Worm (Caenorhabditis elegans): Measurements from ENCODE around the gene dyf-19.

ce11 chrV:19632948-19633347, 8.1 kb downstream of the dyf-19 start:
- TF ChIP-seq fkh-10 (GFP tag; optimal IDR thresholded peaks at IDR 0.05) = no peak
- no peak for TF ChIP-seq unc-62 (GFP tag; optimal IDR thresholded peaks at IDR 0.05)
- no peak for TF ChIP-seq nhr-11 (tag; optimal IDR thresholded peaks at IDR 0.05)
- no peak for TF ChIP-seq elt-2 (tag; optimal IDR thresholded peaks at IDR 0.05)
- TF ChIP-seq mep-1 (tag; optimal IDR thresholded peaks at IDR 0.05) = no peak
- no peak for TF ChIP-seq zag-1 (tag; optimal IDR thresholded peaks at IDR 0.05)
- no peak for TF ChIP-seq pqm-1 (tag; optimal IDR thresholded peaks at IDR 0.05)
- no peak for TF ChIP-seq unc-130 (tag; optimal IDR thresholded peaks at IDR 0.05)
- no peak for TF ChIP-seq elt-3 (tag; optimal IDR thresholded peaks at IDR 0.05)
- TF ChIP-seq ama-1 (optimal IDR thresholded peaks at IDR 0.05) = no peak
- no peak for TF ChIP-seq nhr-12 (tag; optimal IDR thresholded peaks at IDR 0.05)
